Fruit fly (Drosophila melanogaster) whole organism, adult: ENCODE measurements around the gene Mob2.

Experiments
- CG11617 ChIP-seq: fragments of 200-800 bp; sonication (Bioruptor generic); optimal IDR thresholded peaks from 2 replicates; lab custom pipeline; 2017; ENCODE audit warnings: mild to moderate bottlenecking, missing biosample characterization, missing genetic modification reagents, missing genetic modification characterization
- Crg-1 ChIP-seq: fragments of 200-800 bp; sonication (Bioruptor generic); optimal IDR thresholded peaks from 2 replicates; lab custom pipeline; 2016; ENCODE audit warnings: missing biosample characterization, missing genetic modification characterization
- Mnt ChIP-seq: fragments of 200-800 bp; sonication (Bioruptor generic); optimal IDR thresholded peaks from 2 replicates; lab custom pipeline; 2016; ENCODE audit warnings: missing biosample characterization, mild to moderate bottlenecking, missing genetic modification characterization
- bab1 ChIP-seq: fragments of 200-800 bp; sonication (Bioruptor generic); optimal IDR thresholded peaks from 3 replicates; lab custom pipeline; 2019; ENCODE audit warnings: missing biosample characterization, mild to moderate bottlenecking, missing genetic modification characterization, moderate library complexity
- cic ChIP-seq: fragments of 200-800 bp; sonication (Bioruptor generic); optimal IDR thresholded peaks from 2 replicates; lab custom pipeline; 2017; ENCODE audit warnings: missing biosample characterization, mild to moderate bottlenecking, missing genetic modification characterization, moderate library complexity
- cnc ChIP-seq, 2 experiments: fragments of >200 bp; optimal IDR thresholded peaks; 2 replicates each; lab custom pipeline; 2017
- pad ChIP-seq: fragments of 200-800 bp; sonication (Bioruptor generic); optimal IDR thresholded peaks from 3 replicates; lab custom pipeline; 2017; ENCODE audit warnings: missing biosample characterization, missing genetic modification characterization, mild to moderate bottlenecking, moderate library complexity, missing genetic modification reagents
- toe ChIP-seq: fragments of 200-800 bp; sonication (Bioruptor generic); optimal IDR thresholded peaks from 2 replicates; lab custom pipeline; 2016; ENCODE audit warnings: missing biosample characterization, missing genetic modification characterization

DNA sequence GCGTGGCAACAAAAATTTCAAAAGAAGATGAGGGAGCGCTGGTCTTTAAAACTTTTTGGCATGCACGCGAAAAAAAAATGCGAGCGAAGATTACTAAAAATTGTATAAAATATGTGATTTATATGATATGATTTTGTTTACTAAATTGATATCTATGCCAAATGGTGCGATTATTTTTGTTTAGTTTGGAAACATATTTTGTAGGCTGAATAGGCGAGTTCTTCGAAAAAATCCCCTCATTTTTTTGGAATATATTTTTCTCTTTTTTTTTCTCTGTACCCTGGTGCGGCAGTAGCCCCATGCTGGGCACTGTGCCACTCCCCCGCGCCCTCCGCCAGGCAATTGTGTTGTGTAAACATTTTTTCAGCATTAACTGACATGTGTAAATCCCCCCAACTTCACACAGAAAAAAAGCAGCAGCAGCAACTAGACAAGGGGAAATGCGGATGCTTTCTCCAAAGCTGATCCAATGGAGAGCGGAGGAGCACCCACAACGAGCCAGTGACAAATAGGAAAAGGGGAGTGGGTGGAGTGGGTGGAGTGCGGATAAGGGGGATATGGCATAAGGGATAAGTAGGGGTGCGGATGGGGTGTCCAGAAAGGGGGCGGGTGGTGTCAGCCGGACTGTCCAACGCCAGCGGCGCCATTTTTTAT is 76.0 kb downstream of the Mob2 start:
- TF ChIP-seq CG11617 (GFP tag; lab: Kevin White, UChicago) = no peak
- no peak for TF ChIP-seq cic (GFP tag; lab: Kevin White, UChicago)
- no peak for TF ChIP-seq cnc (optimal IDR thresholded peaks at IDR 0.05; lab: Kevin White, UChicago)
- no peak for TF ChIP-seq Crg-1 (GFP tag; lab: Kevin White, UChicago)
- TF ChIP-seq bab1 (GFP tag; lab: Kevin White, UChicago) = no peak
- TF ChIP-seq pad (GFP tag; lab: Kevin White, UChicago) = no peak
- no peak for TF ChIP-seq toe (GFP tag; lab: Kevin White, UChicago)
- no peak for TF ChIP-seq Mnt
